Worm (Caenorhabditis elegans): Measurements from ENCODE around the gene M106.8.

DNA sequence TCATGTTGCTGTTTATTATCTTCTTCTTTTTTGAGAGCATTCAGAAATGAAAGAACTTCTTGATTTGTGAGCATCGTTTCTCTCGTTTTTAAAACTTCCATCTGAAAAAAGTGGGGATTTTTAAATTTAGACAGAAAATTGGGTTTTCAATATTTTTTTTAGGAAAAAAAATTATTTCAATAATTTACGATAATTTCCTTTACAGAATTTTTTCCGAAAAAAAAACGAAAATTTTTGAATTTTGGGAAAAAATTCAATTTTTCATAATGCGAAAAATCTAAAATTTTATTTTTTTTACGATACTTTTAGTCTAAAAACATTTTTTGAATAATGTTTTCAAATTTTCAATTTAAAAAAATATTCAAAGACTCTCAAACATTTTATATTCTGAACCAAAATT, 13.7 kb upstream of the M106.8 start, which contains the start of gene M106.7:
- TF ChIP-seq egl-27 (tag; optimal IDR thresholded peaks at IDR 0.05) = no peak
- no peak for TF ChIP-seq nhr-12 (tag; optimal IDR thresholded peaks at IDR 0.05)
- TF ChIP-seq sptf-1 (tag; optimal IDR thresholded peaks at IDR 0.05) = no peak

All from whole organism, L1 larva.